Worm (Caenorhabditis elegans) whole organism, midembryonic: ENCODE measurements around the gene F44G4.3.

Experiments
- flt-1 ChIP-seq: fragments of 200-800 bp; sonication (Bioruptor generic); IDR thresholded peaks from 2 replicates; pipeline ENCODE4 v1.3.6; 2022; ENCODE audit warnings: missing genetic modification characterization, missing compliant biosample characterization
- ref-1 ChIP-seq: fragments of 200-800 bp; sonication (Bioruptor generic); conservative IDR thresholded peaks from 2 replicates; pipeline ENCODE4 v1.3.6; 2022; ENCODE audit warnings: missing genetic modification reagents, missing genetic modification characterization, missing compliant biosample characterization
- tab-1 ChIP-seq: fragments of 200-800 bp; sonication (Bioruptor generic); IDR thresholded peaks from 2 replicates; pipeline ENCODE4 v1.3.6; 2022; ENCODE audit warnings: missing genetic modification characterization, missing compliant biosample characterization
- ztf-23 ChIP-seq: fragments of 200-800 bp; sonication (Bioruptor generic); IDR thresholded peaks from 2 replicates; pipeline ENCODE4 v1.3.6; 2022; ENCODE audit warnings: missing genetic modification reagents, missing genetic modification characterization, missing compliant biosample characterization
- ztf-29 ChIP-seq: fragments of 200-800 bp; sonication (Bioruptor generic); IDR thresholded peaks from 2 replicates; pipeline ENCODE4 v1.3.6; 2022; ENCODE audit warnings: missing genetic modification reagents, missing genetic modification characterization, missing compliant biosample characterization

- TF ChIP-seq flt-1 (GFP tag; lab: Robert Waterston, UW) (no peak), ref-1 (GFP tag; lab: Robert Waterston, UW) (no peak), ztf-23 (no peak), tab-1 (GFP tag; lab: Robert Waterston, UW) (no peak), ztf-29 (GFP tag; lab: Robert Waterston, UW) (no peak)
Measured at ce11 chrII:8990267-8990666, 7.2 kb downstream of the F44G4.3 start.
